Worm (Caenorhabditis elegans): ENCODE results near the gene ufd-2.
A peak's percentile ranks its signal among the peaks of the same experiment; 100 is the strongest.

Gene ufd-2

DNA sequence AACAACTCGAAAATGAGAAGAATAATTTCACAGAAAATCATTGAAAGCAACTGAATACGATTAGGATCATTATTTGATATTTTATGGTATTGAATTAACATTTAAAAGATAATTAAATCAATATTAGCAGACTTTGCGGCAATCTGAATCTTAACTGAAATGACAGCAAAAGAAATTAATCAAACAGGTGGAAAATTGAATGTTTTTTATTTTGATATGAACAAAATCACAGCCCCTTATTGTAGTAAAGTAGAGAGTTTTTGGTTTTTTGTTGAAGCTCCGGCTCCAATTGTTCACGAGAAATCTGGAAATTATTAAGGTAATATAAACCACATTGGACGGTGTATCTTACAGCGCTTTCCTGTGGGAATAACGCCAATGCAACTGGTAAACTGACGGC is 39.5 kb downstream of the ufd-2 start, which contains the start of gene sre-2:
TSS of gene sre-2 (minus strand) at position 101 of the 400 bp plus-strand sequence.
- no peak for TF ChIP-seq nhr-20 (tag; optimal IDR thresholded peaks at IDR 0.05)
- no peak for TF ChIP-seq elt-3 (tag; optimal IDR thresholded peaks at IDR 0.05)
- TF ChIP-seq lin-39 (tag; optimal IDR thresholded peaks at IDR 0.05), result no peak
- no peak for TF ChIP-seq nhr-76 (tag; optimal IDR thresholded peaks at IDR 0.05)
- no peak for TF ChIP-seq fkh-8 (tag; optimal IDR thresholded peaks at IDR 0.05)
- TF ChIP-seq lin-13 (GFP tag; optimal IDR thresholded peaks at IDR 0.05), result no peak
- TF ChIP-seq skn-1 (tag; optimal IDR thresholded peaks at IDR 0.05), result no peak
- TF ChIP-seq rnt-1 (tag; optimal IDR thresholded peaks at IDR 0.05), result no peak
- no peak for TF ChIP-seq nhr-11 (tag; optimal IDR thresholded peaks at IDR 0.05)
- TF ChIP-seq lir-3 (tag; optimal IDR thresholded peaks at IDR 0.05; ENCODE audit: poor library complexity), result no peak
- no peak for TF ChIP-seq snpc-4 (tag; optimal IDR thresholded peaks at IDR 0.05)
- TF ChIP-seq lin-15B (tag; optimal IDR thresholded peaks at IDR 0.05), result no peak
- TF ChIP-seq aly-2 (tag; optimal IDR thresholded peaks at IDR 0.05), result no peak
- TF ChIP-seq C34B4.2 (tag; optimal IDR thresholded peaks at IDR 0.05), result no peak
- no peak for TF ChIP-seq unc-30 (tag; optimal IDR thresholded peaks at IDR 0.05)
- TF ChIP-seq nhr-237 (tag; optimal IDR thresholded peaks at IDR 0.05), result no peak
- no peak for TF ChIP-seq C16A3.4 (tag; optimal IDR thresholded peaks at IDR 0.05)
- no peak for TF ChIP-seq grh-1 (GFP tag; IDR thresholded peaks at IDR 0.05)
- no peak for TF ChIP-seq mab-9 (GFP tag; IDR thresholded peaks at IDR 0.05)

DNA sequence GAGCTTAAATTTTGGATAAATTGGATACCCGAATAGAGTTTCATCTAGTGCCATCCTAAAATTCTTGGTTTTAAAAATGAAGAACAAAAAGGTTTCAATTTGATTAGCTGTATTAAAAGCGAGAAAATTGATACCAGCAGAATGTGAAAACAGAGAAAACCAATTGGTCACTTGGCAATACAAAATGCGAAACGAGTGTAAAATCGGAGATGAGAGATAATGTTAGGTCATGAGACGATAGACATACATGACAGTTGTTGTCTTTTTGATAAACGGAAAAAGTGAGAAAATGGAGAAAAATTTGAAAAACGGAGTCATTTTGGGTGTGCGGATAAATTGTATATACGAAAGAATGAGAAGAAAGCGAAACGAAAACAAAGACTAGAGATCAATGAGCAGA is 42.5 kb downstream of the ufd-2 start, which contains the start of gene sfxn-5:
TSS of gene sfxn-5 (minus strand) at position 55 of the 400 bp plus-strand sequence.
- no peak for TF ChIP-seq egl-27 (tag; optimal IDR thresholded peaks at IDR 0.05)
- peak; percentile 68 for TF ChIP-seq nhr-71 (tag; optimal IDR thresholded peaks at IDR 0.05)
- no peak for TF ChIP-seq dsc-1 (tag; optimal IDR thresholded peaks at IDR 0.05)
- TF ChIP-seq pag-3 (tag; optimal IDR thresholded peaks at IDR 0.05; ENCODE audit: borderline replicate concordance, insufficient read depth), result peak; percentile 34
- no peak for TF ChIP-seq F16B12.6 (tag; optimal IDR thresholded peaks at IDR 0.05)
- no peak for TF ChIP-seq unc-62 (GFP tag; optimal IDR thresholded peaks at IDR 0.05)
- TF ChIP-seq ets-5 (GFP tag; IDR thresholded peaks at IDR 0.05), result no peak
- TF ChIP-seq nhr-90 (tag; optimal IDR thresholded peaks at IDR 0.05; ENCODE audit: poor library complexity), result no peak
- no peak for TF ChIP-seq efl-3 (GFP tag; optimal IDR thresholded peaks at IDR 0.05)
- TF ChIP-seq hlh-17 (GFP tag; optimal IDR thresholded peaks at IDR 0.05; ENCODE audit: borderline replicate concordance), result no peak
- no peak for TF ChIP-seq mef-2 (tag; optimal IDR thresholded peaks at IDR 0.05)
- no peak for TF ChIP-seq zip-4 (GFP tag; optimal IDR thresholded peaks at IDR 0.05)
- TF ChIP-seq nhr-85 (tag), result peak; percentile 54
- no peak for TF ChIP-seq grh-1 (GFP tag; IDR thresholded peaks at IDR 0.05)
- TF ChIP-seq elt-2 (tag; optimal IDR thresholded peaks at IDR 0.05), result no peak
- peak in 2 of 3 experiments; percentile 5 to 32 for TF ChIP-seq dpl-1 (GFP tag; optimal IDR thresholded peaks at IDR 0.05)
- TF ChIP-seq nhr-28 (tag; optimal IDR thresholded peaks at IDR 0.05), result no peak
- TF ChIP-seq mep-1 (tag; optimal IDR thresholded peaks at IDR 0.05), result peak; percentile 73
- TF ChIP-seq lin-35 (GFP tag; optimal IDR thresholded peaks at IDR 0.05), result peak in 1 of 2 experiments; percentile 33
- no peak for TF ChIP-seq pqm-1 (tag; optimal IDR thresholded peaks at IDR 0.05)
- TF ChIP-seq C04F5.9 (tag; optimal IDR thresholded peaks at IDR 0.05), result no peak
- TF ChIP-seq fkh-4 (tag; optimal IDR thresholded peaks at IDR 0.05; ENCODE audit: borderline replicate concordance), result no peak
- no peak for TF ChIP-seq ztf-11 (tag; optimal IDR thresholded peaks at IDR 0.05)
- TF ChIP-seq vab-15 (tag; optimal IDR thresholded peaks at IDR 0.05), result no peak
- TF ChIP-seq sup-37 (GFP tag; optimal IDR thresholded peaks at IDR 0.05), result no peak
- TF ChIP-seq fos-1 (tag; optimal IDR thresholded peaks at IDR 0.05), result peak; percentile 11
- TF ChIP-seq lsy-2 (tag; optimal IDR thresholded peaks at IDR 0.05), result peak; percentile 2 to 63
- peak; percentile 23 for TF ChIP-seq unc-130 (tag; optimal IDR thresholded peaks at IDR 0.05)
- no peak for TF ChIP-seq alr-1 (tag; optimal IDR thresholded peaks at IDR 0.05; ENCODE audit: borderline replicate concordance)
- TF ChIP-seq xbp-1 (tag; optimal IDR thresholded peaks at IDR 0.05), result no peak
- TF ChIP-seq nhr-12 (tag; optimal IDR thresholded peaks at IDR 0.05), result no peak
- peak in 1 of 2 experiments; percentile 1 for TF ChIP-seq mdl-1 (tag; optimal IDR thresholded peaks at IDR 0.05)
- no peak for TF ChIP-seq aha-1 (tag; optimal IDR thresholded peaks at IDR 0.05)
- TF ChIP-seq tbx-2 (tag; optimal IDR thresholded peaks at IDR 0.05), result no peak
- TF ChIP-seq nhr-11 (tag; optimal IDR thresholded peaks at IDR 0.05), result no peak
- TF ChIP-seq nhr-20 (tag; optimal IDR thresholded peaks at IDR 0.05), result peak; percentile 20
